Fruit fly (Drosophila melanogaster): Measurements from ENCODE around the gene Oga.

Gene Oga

DNA sequence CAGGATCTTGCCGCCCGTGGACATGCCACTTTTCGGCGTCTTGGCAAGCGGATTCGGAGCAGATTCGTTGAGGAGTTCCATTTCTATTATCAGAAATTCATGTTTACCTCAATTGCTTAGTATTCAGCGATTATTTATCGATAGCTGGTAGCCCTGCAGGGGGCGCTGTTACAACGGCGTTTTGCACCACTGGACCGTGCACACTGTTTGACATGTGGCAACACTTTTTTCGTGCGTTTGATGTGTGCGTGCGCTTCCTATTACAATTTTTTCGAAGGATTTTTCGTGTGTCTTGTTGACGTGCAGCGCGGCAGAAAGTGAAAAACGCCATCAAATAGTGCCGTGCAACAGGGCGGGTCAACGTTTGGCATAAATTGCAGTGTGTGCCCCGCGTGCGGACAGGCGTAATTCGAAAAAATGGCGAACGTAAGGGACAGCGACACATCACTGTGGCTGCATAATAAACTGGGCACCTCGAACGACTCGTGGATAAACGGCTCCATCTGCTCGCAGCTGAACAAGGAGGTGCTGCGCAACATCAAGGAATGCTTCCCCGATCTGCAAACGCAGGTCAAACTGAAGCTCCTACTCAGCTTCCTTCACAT is 4.7 kb downstream of the Oga start, which contains the start of the genes CG3337 and Nelf-A (continued):
- TF ChIP-seq HmgZ (tag; optimal IDR thresholded peaks at IDR 0.05) (peak; percentile 94), eyg (GFP tag; optimal IDR thresholded peaks at IDR 0.05) (peak; percentile 63), crc (GFP tag; optimal IDR thresholded peaks at IDR 0.05) (peak; percentile 41), CG12769 (tag; optimal IDR thresholded peaks at IDR 0.05) (no peak), dpn (GFP tag; optimal IDR thresholded peaks at IDR 0.05) (peak; percentile 79 to 87), CG33213 (GFP tag; optimal IDR thresholded peaks at IDR 0.05) (peak; percentile 85), Chrac-16 (GFP tag; optimal IDR thresholded peaks at IDR 0.05) (peak; percentile 68), disco-r (GFP tag; optimal IDR thresholded peaks at IDR 0.05) (peak; percentile 44), CG7963 (GFP tag; IDR thresholded peaks at IDR 0.05; ENCODE audit: partially characterized antibody) (peak; percentile 76), CG13296 (GFP tag; optimal IDR thresholded peaks at IDR 0.05) (peak; percentile 40), CG4328 (GFP tag; optimal IDR thresholded peaks at IDR 0.05) (no peak), seq (GFP tag; IDR thresholded peaks at IDR 0.05) (no peak), zfh2 (GFP tag; optimal IDR thresholded peaks at IDR 0.05) (peak; percentile 83), chif (GFP tag; optimal IDR thresholded peaks at IDR 0.05) (peak; percentile 62 to 63), Taf1 (GFP tag; IDR thresholded peaks at IDR 0.05) (no peak), CG2120 (GFP tag; optimal IDR thresholded peaks at IDR 0.05) (peak; percentile 86), CG6813 (GFP tag; optimal IDR thresholded peaks at IDR 0.05) (peak; percentile 14), Spps (tag; optimal IDR thresholded peaks at IDR 0.05) (no peak), en (GFP tag; optimal IDR thresholded peaks at IDR 0.05) (peak; percentile 27), mam (GFP tag; optimal IDR thresholded peaks at IDR 0.05) (peak; percentile 88), Six4 (GFP tag; optimal IDR thresholded peaks at IDR 0.05) (peak; percentile 50), CG17568 (GFP tag; optimal IDR thresholded peaks at IDR 0.05) (no peak), CG7745 (tag; optimal IDR thresholded peaks at IDR 0.05) (no peak), E2f1 (GFP tag; IDR thresholded peaks at IDR 0.05) (peak; percentile 63), Adf1 (GFP tag; IDR thresholded peaks at IDR 0.05) (peak; percentile 50), corto (GFP tag; optimal IDR thresholded peaks at IDR 0.05) (no peak), CG13123 (GFP tag; optimal IDR thresholded peaks at IDR 0.05) (peak; percentile 43), CG14050 (GFP tag; IDR thresholded peaks at IDR 0.05) (peak; percentile 34; the same call in 1 of the 3 replicates), cad (GFP tag; optimal IDR thresholded peaks at IDR 0.05) (no peak), bigmax (GFP tag; optimal IDR thresholded peaks at IDR 0.05) (peak; percentile 61), pum (GFP tag; optimal IDR thresholded peaks at IDR 0.05) (peak; percentile 69), jigr1 (GFP tag; IDR thresholded peaks at IDR 0.05) (no peak), prd (optimal IDR thresholded peaks at IDR 0.05) (no peak), prd (GFP tag; IDR thresholded peaks at IDR 0.05) (peak; percentile 73), Dip2 (GFP tag; IDR thresholded peaks at IDR 0.05) (no peak), Dp (GFP tag; optimal IDR thresholded peaks at IDR 0.05) (peak; percentile 59), CG14441 (GFP tag; IDR thresholded peaks at IDR 0.05) (peak; percentile 57), Myb (GFP tag; optimal IDR thresholded peaks at IDR 0.05) (peak; percentile 77), CG7271 (tag; optimal IDR thresholded peaks at IDR 0.05) (peak; percentile 40), GATAe (GFP tag; conservative IDR thresholded peaks at IDR 0.05) (0 out of 2 replicates have a peak, but pooled peaks have one; percentile 24), Doc2 (GFP tag; IDR thresholded peaks at IDR 0.05) (no peak), MESR4 (GFP tag; optimal IDR thresholded peaks at IDR 0.05) (peak; percentile 95), gcm (GFP tag; optimal IDR thresholded peaks at IDR 0.05) (peak; percentile 24), Xrp1 (GFP tag; IDR thresholded peaks at IDR 0.05) (peak; percentile 67), ftz-f1 (GFP tag; optimal IDR thresholded peaks at IDR 0.05) (peak; percentile 60), Sin3A (optimal IDR thresholded peaks at IDR 0.05) (peak; percentile 66), cas (GFP tag; IDR thresholded peaks at IDR 0.05) (peak; percentile 56; the same call in 1 of the 2 replicates), CG30403 (GFP tag; optimal IDR thresholded peaks at IDR 0.05) (peak; percentile 62), maf-S (GFP tag; optimal IDR thresholded peaks at IDR 0.05) (peak; percentile 55), CG43689 (GFP tag; IDR thresholded peaks at IDR 0.05) (no peak), vvl (GFP tag; IDR thresholded peaks at IDR 0.05) (peak; percentile 81), CG1647 (GFP tag; optimal IDR thresholded peaks at IDR 0.05) (peak; percentile 75)
